Worm (Caenorhabditis elegans): Measurements from ENCODE around the gene srz-29.

- no peak for TF ChIP-seq R02D3.7 (tag; optimal IDR thresholded peaks at IDR 0.05)
- TF ChIP-seq F13H6.1 (tag; optimal IDR thresholded peaks at IDR 0.05), result no peak
- no peak for TF ChIP-seq dmd-4 (tag; optimal IDR thresholded peaks at IDR 0.05)
Observed at ce11 chrIV:13689302-13689880, 43.7 kb upstream of the srz-29 start, which contains the start of gene T23G4.2.

Measured in whole organism, L2 larva.